Fruit fly (Drosophila melanogaster) whole organism, embryonic: Measurements from ENCODE around the gene CG43295.

Experiments used
- Ada2b ChIP-seq: fragments of 200-800 bp; sonication (Bioruptor generic); IDR thresholded peaks from 2 replicates; pipeline ENCODE4 v1.3.6; 2022; ENCODE audit warnings: missing biosample characterization, missing genetic modification characterization
- CG2129 ChIP-seq: fragments of 200-800 bp; sonication (Bioruptor generic); IDR thresholded peaks from 2 replicates; pipeline ENCODE4 v1.3.6; 2022; ENCODE audit warnings: missing biosample characterization, missing genetic modification characterization; ENCODE audit not compliant: partially characterized antibody
- Kr ChIP-seq: fragments of 200-800 bp; sonication (Bioruptor generic); optimal IDR thresholded peaks from 2 replicates; lab custom pipeline; 2017; ENCODE audit warnings: missing biosample characterization, mild to moderate bottlenecking, missing genetic modification characterization
- YL-1 ChIP-seq: fragments of 200-800 bp; sonication (Bioruptor generic); optimal IDR thresholded peaks from 3 replicates; lab custom pipeline; 2017; ENCODE audit warnings: missing biosample characterization, mild to moderate bottlenecking, missing genetic modification characterization
- corto ChIP-seq: fragments of 200-800 bp; sonication (Bioruptor generic); optimal IDR thresholded peaks from 2 replicates; lab custom pipeline; 2016; ENCODE audit warnings: missing biosample characterization, mild to moderate bottlenecking, missing genetic modification characterization, moderate library complexity
- wdn ChIP-seq: fragments of 200-800 bp; sonication (Bioruptor generic); IDR thresholded peaks from 2 replicates; pipeline ENCODE4 v1.3.6; 2022; ENCODE audit warnings: missing biosample characterization, missing genetic modification characterization

DNA sequence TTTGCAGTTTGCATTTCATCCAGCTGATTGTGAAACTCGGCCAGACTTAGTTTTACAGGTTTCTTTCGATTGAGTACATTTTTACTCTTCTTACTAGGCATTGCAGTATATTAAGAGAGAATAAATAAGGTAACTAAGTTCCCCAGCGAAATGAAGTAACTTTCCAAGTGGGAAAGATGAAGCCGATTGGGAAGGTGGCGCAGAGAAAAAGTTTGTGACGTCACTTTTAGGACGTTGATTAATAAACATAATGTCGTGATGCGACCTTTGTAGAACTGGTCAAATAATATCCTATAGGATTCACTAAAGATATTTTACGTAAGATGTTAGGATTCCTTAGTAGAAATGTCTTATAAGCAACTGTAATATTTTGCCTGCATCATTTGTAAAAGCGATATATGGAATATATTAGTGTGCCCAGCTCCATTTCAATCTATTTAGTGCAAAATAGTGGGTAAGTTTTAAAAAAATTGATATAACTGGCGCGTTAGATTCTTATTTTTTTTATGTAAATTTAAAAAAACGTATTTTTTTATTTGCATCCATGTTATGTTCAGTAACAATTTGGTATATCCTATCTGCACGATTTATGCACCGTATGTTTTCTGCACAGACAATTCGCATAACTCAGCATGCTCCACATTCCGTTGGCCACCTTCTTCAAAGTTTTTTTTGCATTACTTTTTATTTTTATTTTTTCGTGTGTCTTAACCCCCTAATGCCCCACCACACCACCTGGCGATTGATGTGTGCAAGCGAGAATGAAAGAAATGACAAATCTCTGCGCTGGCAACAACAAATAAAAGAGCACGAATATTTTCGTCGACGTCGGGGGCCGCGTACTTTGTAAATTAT lies 38.3 kb downstream of the CG43295 start, which contains the start of gene CG32152:
- TF ChIP-seq Ada2b (GFP tag; lab: Robert Waterston, UW): no peak
- no peak for TF ChIP-seq YL-1 (GFP tag; lab: Kevin White, UChicago)
- no peak for TF ChIP-seq corto (GFP tag; lab: Kevin White, UChicago)
- no peak for TF ChIP-seq CG2129
- TF ChIP-seq wdn (GFP tag; lab: Robert Waterston, UW): no peak
- TF ChIP-seq Kr (GFP tag; lab: Kevin White, UChicago): no peak
